Worm (Caenorhabditis elegans) whole organism, late embryonic: Measurements from ENCODE around the gene W02C12.2.
A peak's percentile ranks its signal among the peaks of the same experiment; 100 is the strongest.

ENCODE experiments used
- C08G9.2 ChIP-seq: sonication (generic microtip); optimal IDR thresholded peaks from 2 replicates; lab custom pipeline; 2016; ENCODE audit warnings: mild to moderate bottlenecking, missing genetic modification characterization, moderate library complexity, missing compliant biosample characterization
- F13H6.1 ChIP-seq: sonication (generic microtip); optimal IDR thresholded peaks from 2 replicates; lab custom pipeline; 2016; ENCODE audit warnings: missing genetic modification characterization, missing compliant biosample characterization
- K02D7.2 ChIP-seq: sonication (generic microtip); optimal IDR thresholded peaks from 2 replicates; lab custom pipeline; 2017; ENCODE audit warnings: mild to moderate bottlenecking, missing genetic modification characterization, missing compliant biosample characterization
- K09A11.1 ChIP-seq: sonication (generic microtip); optimal IDR thresholded peaks from 2 replicates; lab custom pipeline; 2017; ENCODE audit warnings: antibody characterized with exemption, mild to moderate bottlenecking, missing genetic modification characterization, missing compliant biosample characterization; ENCODE audit not compliant: insufficient read depth
- T23F11.4 ChIP-seq: fragments of 200-800 bp; sonication (Bioruptor generic); optimal IDR thresholded peaks from 2 replicates; lab custom pipeline; 2018; ENCODE audit warnings: mild to moderate bottlenecking, missing genetic modification characterization, missing compliant biosample characterization
- Y22D7AL.16 ChIP-seq: sonication (generic microtip); optimal IDR thresholded peaks from 2 replicates; lab custom pipeline; 2016; ENCODE audit warnings: missing genetic modification characterization, missing compliant biosample characterization
- ahr-1 ChIP-seq: sonication (generic microtip); optimal IDR thresholded peaks from 2 replicates; lab custom pipeline; 2016; ENCODE audit warnings: missing genetic modification characterization, missing compliant biosample characterization
- ama-1 ChIP-seq: fragments of 150-350 bp; optimal IDR thresholded peaks from 2 replicates; lab custom pipeline; 2014
- ceh-18 ChIP-seq: sonication (generic microtip); optimal IDR thresholded peaks from 2 replicates; lab custom pipeline; 2016; ENCODE audit warnings: missing genetic modification characterization, missing compliant biosample characterization
- ceh-19 ChIP-seq: fragments of 200-800 bp; sonication (Bioruptor generic); optimal IDR thresholded peaks from 2 replicates; lab custom pipeline; 2018; ENCODE audit warnings: mild to moderate bottlenecking, missing genetic modification characterization, missing compliant biosample characterization
- ceh-2 ChIP-seq: sonication (generic microtip); optimal IDR thresholded peaks from 2 replicates; lab custom pipeline; 2016; ENCODE audit warnings: missing genotype, missing genetic modification characterization, missing compliant biosample characterization
- ceh-22 ChIP-seq: sonication (generic microtip); optimal IDR thresholded peaks from 2 replicates; lab custom pipeline; 2017; ENCODE audit warnings: missing biosample characterization, missing genetic modification characterization
- ceh-24 ChIP-seq: sonication (generic microtip); optimal IDR thresholded peaks from 2 replicates; lab custom pipeline; 2016; ENCODE audit warnings: mild to moderate bottlenecking, missing genetic modification characterization, missing compliant biosample characterization
- ceh-30 ChIP-seq: fragments of 150-350 bp; optimal IDR thresholded peaks from 2 replicates; lab custom pipeline; 2014; ENCODE audit warnings: missing biosample characterization, missing genetic modification characterization
- ceh-34 ChIP-seq: sonication (generic microtip); optimal IDR thresholded peaks from 2 replicates; lab custom pipeline; 2016; ENCODE audit warnings: mild to moderate bottlenecking, missing genetic modification characterization, missing compliant biosample characterization
- ceh-6 ChIP-seq: fragments of 200-800 bp; sonication (Bioruptor generic); optimal IDR thresholded peaks from 2 replicates; lab custom pipeline; 2018; ENCODE audit warnings: mild to moderate bottlenecking, missing genetic modification characterization, missing compliant biosample characterization
- ceh-9 ChIP-seq: sonication (generic microtip); optimal IDR thresholded peaks from 2 replicates; lab custom pipeline; 2016; ENCODE audit warnings: mild to moderate bottlenecking, missing genetic modification characterization, inconsistent platforms, missing compliant biosample characterization
- dmd-4 ChIP-seq: sonication (generic microtip); optimal IDR thresholded peaks from 2 replicates; lab custom pipeline; 2016; ENCODE audit warnings: borderline replicate concordance, missing genetic modification characterization, missing compliant biosample characterization
- dve-1 ChIP-seq: sonication (generic microtip); optimal IDR thresholded peaks from 2 replicates; lab custom pipeline; 2017; ENCODE audit warnings: antibody characterized with exemption, mild to moderate bottlenecking, missing genetic modification characterization, missing compliant biosample characterization
- elt-4 ChIP-seq: sonication (generic microtip); optimal IDR thresholded peaks from 2 replicates; lab custom pipeline; 2016; ENCODE audit warnings: missing genetic modification characterization, missing compliant biosample characterization
- ets-4 ChIP-seq: sonication (generic microtip); optimal IDR thresholded peaks from 2 replicates; lab custom pipeline; 2016; ENCODE audit warnings: missing genetic modification characterization, missing compliant biosample characterization
- eyg-1 ChIP-seq: sonication (generic microtip); optimal IDR thresholded peaks from 2 replicates; lab custom pipeline; 2016; ENCODE audit warnings: missing genotype, missing genetic modification characterization, missing compliant biosample characterization
- fax-1 ChIP-seq: sonication (generic microtip); optimal IDR thresholded peaks from 2 replicates; lab custom pipeline; 2016; ENCODE audit warnings: missing genotype, missing genetic modification characterization, missing compliant biosample characterization
- fkh-10 ChIP-seq: fragments of 150-350 bp; optimal IDR thresholded peaks from 2 replicates; lab custom pipeline; 2014; ENCODE audit warnings: missing biosample characterization, missing genetic modification reagents, missing genetic modification characterization
- fkh-6 ChIP-seq: sonication (generic microtip); optimal IDR thresholded peaks from 2 replicates; lab custom pipeline; 2016; ENCODE audit warnings: missing genetic modification characterization, missing compliant biosample characterization
- gmeb-2 ChIP-seq: sonication (generic microtip); optimal IDR thresholded peaks from 2 replicates; lab custom pipeline; 2016; ENCODE audit warnings: missing genetic modification characterization, inconsistent platforms, missing compliant biosample characterization
- hlh-13 ChIP-seq: fragments of 200-800 bp; sonication (Bioruptor generic); optimal IDR thresholded peaks from 2 replicates; lab custom pipeline; 2018; ENCODE audit warnings: mild to moderate bottlenecking, missing genetic modification characterization, missing compliant biosample characterization
- hlh-15 ChIP-seq: sonication (generic microtip); optimal IDR thresholded peaks from 2 replicates; lab custom pipeline; 2016; ENCODE audit warnings: missing genetic modification characterization, missing compliant biosample characterization
- hlh-30 ChIP-seq: sonication (generic microtip); optimal IDR thresholded peaks from 2 replicates; lab custom pipeline; 2017; ENCODE audit warnings: antibody characterized with exemption, missing genetic modification characterization, missing compliant biosample characterization; ENCODE audit not compliant: insufficient read depth
- madf-2 ChIP-seq: sonication (generic microtip); optimal IDR thresholded peaks from 2 replicates; lab custom pipeline; 2017; ENCODE audit warnings: missing genetic modification characterization, missing compliant biosample characterization
- nfya-1 ChIP-seq: sonication (generic microtip); optimal IDR thresholded peaks from 2 replicates; lab custom pipeline; 2017; ENCODE audit warnings: missing genetic modification characterization, mild to moderate bottlenecking, missing compliant biosample characterization, antibody characterized with exemption, moderate library complexity
- nhr-232 ChIP-seq: sonication (generic microtip); optimal IDR thresholded peaks from 2 replicates; lab custom pipeline; 2016; ENCODE audit warnings: missing genetic modification characterization, missing compliant biosample characterization
- odd-2 ChIP-seq: sonication (generic microtip); optimal IDR thresholded peaks from 2 replicates; lab custom pipeline; 2017; ENCODE audit warnings: antibody characterized with exemption, mild to moderate bottlenecking, missing genetic modification characterization, missing compliant biosample characterization
- pat-9 ChIP-seq: fragments of 200-800 bp; sonication (Bioruptor generic); optimal IDR thresholded peaks from 2 replicates; lab custom pipeline; 2018; ENCODE audit warnings: mild to moderate bottlenecking, missing genetic modification characterization, moderate library complexity, missing compliant biosample characterization
- pax-1 ChIP-seq: fragments of 150-350 bp; optimal IDR thresholded peaks from 2 replicates; lab custom pipeline; 2014; ENCODE audit warnings: missing biosample characterization, missing genetic modification characterization
- pha-2 ChIP-seq: sonication (generic microtip); optimal IDR thresholded peaks from 2 replicates; lab custom pipeline; 2017; ENCODE audit warnings: mild to moderate bottlenecking, missing genetic modification characterization, missing compliant biosample characterization
- pha-4 ChIP-seq: fragments of 150-350 bp; optimal IDR thresholded peaks from 2 replicates; lab custom pipeline; 2018; ENCODE audit warnings: missing biosample characterization, missing genetic modification reagents, missing genetic modification characterization
- pqm-1 ChIP-seq: sonication (generic microtip); optimal IDR thresholded peaks from 2 replicates; lab custom pipeline; 2016; ENCODE audit warnings: missing genetic modification characterization, missing compliant biosample characterization
- ref-2 ChIP-seq: sonication (generic microtip); optimal IDR thresholded peaks from 2 replicates; lab custom pipeline; 2016; ENCODE audit warnings: missing genetic modification characterization, missing compliant biosample characterization
- rnt-1 ChIP-seq: sonication (generic microtip); optimal IDR thresholded peaks from 2 replicates; lab custom pipeline; 2016; ENCODE audit warnings: missing genetic modification characterization, missing compliant biosample characterization
- sdc-2 ChIP-seq: sonication (generic microtip); optimal IDR thresholded peaks from 2 replicates; lab custom pipeline; 2016; ENCODE audit warnings: missing genotype, missing genetic modification characterization, missing compliant biosample characterization
- sox-2 ChIP-seq: fragments of 200-800 bp; sonication (Bioruptor generic); IDR thresholded peaks from 2 replicates; pipeline ENCODE4 v1.3.6; 2022; ENCODE audit warnings: missing genetic modification reagents, missing genetic modification characterization, missing compliant biosample characterization
- sox-4 ChIP-seq: sonication (generic microtip); optimal IDR thresholded peaks from 2 replicates; lab custom pipeline; 2017; ENCODE audit warnings: mild to moderate bottlenecking, missing genetic modification characterization, inconsistent platforms, missing compliant biosample characterization
- syd-9 ChIP-seq: sonication (generic microtip); optimal IDR thresholded peaks from 2 replicates; lab custom pipeline; 2016; ENCODE audit warnings: mild to moderate bottlenecking, missing genetic modification characterization, moderate library complexity, missing compliant biosample characterization
- tbx-2 ChIP-seq: sonication (generic microtip); optimal IDR thresholded peaks from 2 replicates; lab custom pipeline; 2016; ENCODE audit warnings: missing genetic modification characterization, missing compliant biosample characterization
- tbx-7 ChIP-seq: sonication (generic microtip); optimal IDR thresholded peaks from 2 replicates; lab custom pipeline; 2016; ENCODE audit warnings: missing genotype, missing genetic modification characterization, missing compliant biosample characterization
- ttx-3 ChIP-seq: sonication (generic microtip); optimal IDR thresholded peaks from 2 replicates; lab custom pipeline; 2016; ENCODE audit warnings: missing genetic modification reagents, missing genetic modification characterization, missing compliant biosample characterization
- unc-3 ChIP-seq, 2 experiments: fragments of 200-800 bp in 1 of 2; sonication (Bioruptor generic) in 1 of 2; sonication (generic microtip) in 1 of 2; conservative IDR thresholded peaks in 1 of 2; optimal IDR thresholded peaks in 1 of 2; 2 replicates each; pipeline versions ENCODE4 v1.3.6 to Lab custom; 2016 to 2022; ENCODE audit warnings: missing compliant biosample characterization in 2 of 2, missing genetic modification characterization in 2 of 2, missing genetic modification reagents in 1 of 2
- unc-55 ChIP-seq: sonication (generic microtip); optimal IDR thresholded peaks from 2 replicates; lab custom pipeline; 2017; ENCODE audit warnings: missing biosample characterization, missing genetic modification reagents, missing genetic modification characterization
- unc-86 ChIP-seq: sonication (generic microtip); optimal IDR thresholded peaks from 2 replicates; lab custom pipeline; 2016; ENCODE audit warnings: missing genetic modification characterization, missing compliant biosample characterization
- zip-5 ChIP-seq: sonication (generic microtip); optimal IDR thresholded peaks from 2 replicates; lab custom pipeline; 2016; ENCODE audit warnings: missing genetic modification characterization, missing compliant biosample characterization

The W02C12.2 gene

ce11 chrIV:4029288-4029687 is 21.5 kb upstream of the W02C12.2 start:
- TF ChIP-seq ceh-9 (no peak), syd-9 (no peak), ahr-1 (tag; lab: Kevin White, UChicago) (no peak), nhr-232 (tag; lab: Kevin White, UChicago) (no peak), K02D7.2 (tag; lab: Kevin White, UChicago) (no peak)

ce11 chrIV:4028177-4028576 is 20.4 kb upstream of the W02C12.2 start:
- TF ChIP-seq dve-1: no peak
- TF ChIP-seq fkh-10: no peak
- TF ChIP-seq ceh-18 (tag; lab: Kevin White, UChicago): peak; percentile 91
- TF ChIP-seq ama-1 (lab: Kevin White, UChicago): no peak
- no peak for TF ChIP-seq ceh-19 (GFP tag; lab: Kevin White, UChicago)
- TF ChIP-seq pha-4 (tag; lab: Kevin White, UChicago): no peak
- no peak for TF ChIP-seq unc-3 (GFP tag; conservative IDR thresholded peaks at IDR 0.05; lab: Robert Waterston, UW)
- TF ChIP-seq unc-3 (tag; optimal IDR thresholded peaks at IDR 0.05; lab: Kevin White, UChicago): no peak
- TF ChIP-seq hlh-13 (GFP tag; lab: Kevin White, UChicago): no peak
- TF ChIP-seq odd-2: no peak
- no peak for TF ChIP-seq sox-2
- TF ChIP-seq elt-4 (tag; lab: Kevin White, UChicago): peak; percentile 56
- no peak for TF ChIP-seq ceh-2 (tag; lab: Kevin White, UChicago)
- peak; percentile 43 for TF ChIP-seq ceh-34
- no peak for TF ChIP-seq Y22D7AL.16
- TF ChIP-seq fax-1 (tag; lab: Kevin White, UChicago): no peak
- no peak for TF ChIP-seq K09A11.1
- no peak for TF ChIP-seq unc-86 (tag; lab: Kevin White, UChicago)
- no peak for TF ChIP-seq K02D7.2 (tag; lab: Kevin White, UChicago)
- TF ChIP-seq pqm-1 (tag; lab: Kevin White, UChicago): no peak
- TF ChIP-seq nfya-1 (tag; lab: Kevin White, UChicago): peak; percentile 8
- no peak for TF ChIP-seq tbx-7 (tag; lab: Kevin White, UChicago)
- peak; percentile 66 for TF ChIP-seq tbx-2 (tag; lab: Kevin White, UChicago)
- TF ChIP-seq ttx-3 (tag; lab: Kevin White, UChicago): no peak
- TF ChIP-seq syd-9: peak; percentile 50
- no peak for TF ChIP-seq ceh-6
- no peak for TF ChIP-seq pat-9
- peak; percentile 69 for TF ChIP-seq unc-55 (GFP tag; lab: Kevin White, UChicago)
- no peak for TF ChIP-seq eyg-1 (tag; lab: Kevin White, UChicago)
- TF ChIP-seq ref-2 (tag; lab: Kevin White, UChicago): peak; percentile 18
- TF ChIP-seq gmeb-2 (tag; lab: Kevin White, UChicago): no peak
- TF ChIP-seq ets-4: no peak
- no peak for TF ChIP-seq rnt-1 (tag; lab: Kevin White, UChicago)
- no peak for TF ChIP-seq ceh-24
- no peak for TF ChIP-seq hlh-15 (tag; lab: Kevin White, UChicago)
- no peak for TF ChIP-seq sox-4 (tag; lab: Kevin White, UChicago)
- TF ChIP-seq sdc-2 (tag; lab: Kevin White, UChicago): peak; percentile 37
- TF ChIP-seq nhr-232 (tag; lab: Kevin White, UChicago): no peak
- no peak for TF ChIP-seq ceh-9
- no peak for TF ChIP-seq ceh-22 (tag; lab: Kevin White, UChicago)
- TF ChIP-seq dmd-4 (tag; lab: Kevin White, UChicago): peak; percentile 33
- TF ChIP-seq madf-2 (tag; lab: Kevin White, UChicago): no peak
- no peak for TF ChIP-seq T23F11.4 (GFP tag; lab: Kevin White, UChicago)
- TF ChIP-seq F13H6.1 (tag; lab: Kevin White, UChicago): peak; percentile 31
- TF ChIP-seq fkh-6 (tag; lab: Kevin White, UChicago): no peak
- TF ChIP-seq ceh-30: no peak
- TF ChIP-seq pha-2 (tag; lab: Kevin White, UChicago): no peak
- TF ChIP-seq zip-5 (tag; lab: Kevin White, UChicago): no peak
- peak; percentile 25 for TF ChIP-seq C08G9.2 (tag; lab: Kevin White, UChicago)
- TF ChIP-seq hlh-30 (tag; lab: Kevin White, UChicago): no peak
- TF ChIP-seq pax-1 (tag; lab: Kevin White, UChicago): no peak
